In genomic region chrIII:8400478-8400877, ce11 we compare ENCODE assay signal across 3 worm cellular contexts.
TF ChIP-seq lines count a peak whose summit lies in the region.

No protein-coding gene starts in this region.

TF ChIP-seq in whole organism, L1 larva, 84 proteins besides CTCF, POLR2A, EP300 and RAD21 (continued from another document and continues in another):
- TF ChIP-seq lir-3 (tag; optimal IDR thresholded peaks at IDR 0.05; lab: Kevin White, UChicago; ENCODE audit: poor library complexity) (no peak), unc-62 (GFP tag; optimal IDR thresholded peaks at IDR 0.05; lab: Kevin White, UChicago) (no peak), pqm-1 (tag; optimal IDR thresholded peaks at IDR 0.05; lab: Kevin White, UChicago) (peak; percentile 97), alr-1 (tag; optimal IDR thresholded peaks at IDR 0.05; lab: Kevin White, UChicago; ENCODE audit: borderline replicate concordance) (no peak), nhr-19 (GFP tag; conservative IDR thresholded peaks at IDR 0.05; lab: Robert Waterston, UW) (no peak), xbp-1 (tag; optimal IDR thresholded peaks at IDR 0.05; lab: Kevin White, UChicago) (no peak), ceh-82 (tag; optimal IDR thresholded peaks at IDR 0.05; lab: Kevin White, UChicago) (no peak), fos-1 (tag; optimal IDR thresholded peaks at IDR 0.05; lab: Kevin White, UChicago) (no peak), nhr-20 (tag; optimal IDR thresholded peaks at IDR 0.05; lab: Kevin White, UChicago) (peak; percentile 26), ztf-11 (tag; optimal IDR thresholded peaks at IDR 0.05; lab: Kevin White, UChicago) (no peak), egl-27 (tag; optimal IDR thresholded peaks at IDR 0.05; lab: Kevin White, UChicago) (no peak), hlh-17 (GFP tag; optimal IDR thresholded peaks at IDR 0.05; lab: Kevin White, UChicago; ENCODE audit: borderline replicate concordance) (no peak), ceh-8 (GFP tag; optimal IDR thresholded peaks at IDR 0.05; lab: Kevin White, UChicago) (no peak), unc-86 (tag; optimal IDR thresholded peaks at IDR 0.05; lab: Kevin White, UChicago) (no peak), mab-9 (GFP tag; IDR thresholded peaks at IDR 0.05; lab: Robert Waterston, UW) (no peak), snpc-4 (tag; optimal IDR thresholded peaks at IDR 0.05; lab: Kevin White, UChicago) (no peak), grh-1 (GFP tag; IDR thresholded peaks at IDR 0.05; lab: Robert Waterston, UW) (no peak), nhr-47 (tag; optimal IDR thresholded peaks at IDR 0.05; lab: Kevin White, UChicago) (no peak), dpl-1 (GFP tag; optimal IDR thresholded peaks at IDR 0.05; lab: Kevin White, UChicago) (no peak), pag-3 (tag; optimal IDR thresholded peaks at IDR 0.05; lab: Kevin White, UChicago; ENCODE audit: borderline replicate concordance, insufficient read depth) (no peak), Y116A8C.19 (tag; optimal IDR thresholded peaks at IDR 0.05; lab: Kevin White, UChicago; ENCODE audit: borderline replicate concordance) (no peak), nhr-77 (tag; optimal IDR thresholded peaks at IDR 0.05; lab: Kevin White, UChicago) (no peak), mdl-1 (tag; optimal IDR thresholded peaks at IDR 0.05; lab: Kevin White, UChicago) (peak in 1 of 2 experiments; percentile 23), tlp-1 (tag; optimal IDR thresholded peaks at IDR 0.05; lab: Kevin White, UChicago) (peak; percentile 79), unc-130 (tag; optimal IDR thresholded peaks at IDR 0.05; lab: Kevin White, UChicago) (no peak), tbx-2 (tag; optimal IDR thresholded peaks at IDR 0.05; lab: Kevin White, UChicago) (no peak), nhr-84 (tag; optimal IDR thresholded peaks at IDR 0.05; lab: Kevin White, UChicago) (no peak), fkh-10 (GFP tag; optimal IDR thresholded peaks at IDR 0.05; lab: Kevin White, UChicago) (no peak), ceh-63 (GFP tag; optimal IDR thresholded peaks at IDR 0.05; lab: Kevin White, UChicago) (no peak), elt-2 (tag; optimal IDR thresholded peaks at IDR 0.05; lab: Kevin White, UChicago) (peak; percentile 97), C04F5.9 (tag; optimal IDR thresholded peaks at IDR 0.05; lab: Kevin White, UChicago) (no peak), nhr-237 (tag; optimal IDR thresholded peaks at IDR 0.05; lab: Kevin White, UChicago) (no peak), sox-4 (tag; optimal IDR thresholded peaks at IDR 0.05; lab: Kevin White, UChicago) (no peak), lin-14 (GFP tag; optimal IDR thresholded peaks at IDR 0.05; lab: Kevin White, UChicago) (peak; percentile 7), jun-1 (tag; optimal IDR thresholded peaks at IDR 0.05; lab: Kevin White, UChicago) (peak; percentile 44), nhr-28 (tag; optimal IDR thresholded peaks at IDR 0.05; lab: Kevin White, UChicago) (no peak), rnt-1 (tag; optimal IDR thresholded peaks at IDR 0.05; lab: Kevin White, UChicago) (no peak), sup-37 (GFP tag; optimal IDR thresholded peaks at IDR 0.05; lab: Kevin White, UChicago) (no peak), ces-1 (GFP tag; optimal IDR thresholded peaks at IDR 0.05; lab: Kevin White, UChicago) (no peak), egl-13 (tag; optimal IDR thresholded peaks at IDR 0.05; lab: Kevin White, UChicago) (no peak), swsn-7 (tag; optimal IDR thresholded peaks at IDR 0.05; lab: Kevin White, UChicago) (no peak), nhr-85 (tag; lab: Kevin White, UChicago) (no peak), zag-1 (tag; optimal IDR thresholded peaks at IDR 0.05; lab: Kevin White, UChicago) (no peak), unc-98 (GFP tag; IDR thresholded peaks at IDR 0.05; lab: Robert Waterston, UW) (no peak), nhr-71 (tag; optimal IDR thresholded peaks at IDR 0.05; lab: Kevin White, UChicago) (peak; percentile 11)

TF ChIP-seq in whole organism, L3 larva, 47 proteins besides CTCF, POLR2A, EP300 and RAD21 (continued from another document):
- TF ChIP-seq lin-15B (tag; optimal IDR thresholded peaks at IDR 0.05; lab: Kevin White, UChicago) (no peak), nhr-43 (tag; optimal IDR thresholded peaks at IDR 0.05; lab: Kevin White, UChicago; ENCODE audit: poor library complexity, severe bottlenecking) (no peak), pqm-1 (tag; optimal IDR thresholded peaks at IDR 0.05; lab: Kevin White, UChicago) (peak; percentile 94)

TF ChIP-seq in whole organism, L4 larva, 104 proteins besides CTCF, POLR2A, EP300 and RAD21 (continued from another document):
- no peak for TF ChIP-seq sdz-12 (GFP tag; optimal IDR thresholded peaks at IDR 0.05; lab: Kevin White, UChicago)
- no peak for TF ChIP-seq mxl-2 (GFP tag; conservative IDR thresholded peaks at IDR 0.05; lab: Robert Waterston, UW)
- no peak for TF ChIP-seq zag-1 (tag; optimal IDR thresholded peaks at IDR 0.05; lab: Kevin White, UChicago)
- no peak for TF ChIP-seq lin-15B (tag; optimal IDR thresholded peaks at IDR 0.05; lab: Kevin White, UChicago)
- no peak for TF ChIP-seq ctbp-1 (GFP tag; IDR thresholded peaks at IDR 0.05; lab: Robert Waterston, UW)
- TF ChIP-seq unc-39 (tag; optimal IDR thresholded peaks at IDR 0.05; lab: Kevin White, UChicago), result no peak
- TF ChIP-seq ZK337.2 (GFP tag; IDR thresholded peaks at IDR 0.05; lab: Robert Waterston, UW), result no peak
- TF ChIP-seq F44E2.7 (GFP tag; IDR thresholded peaks at IDR 0.05; lab: Robert Waterston, UW), result no peak
- TF ChIP-seq F49E8.2 (tag; optimal IDR thresholded peaks at IDR 0.05; lab: Kevin White, UChicago; ENCODE audit: borderline replicate concordance), result no peak
- no peak for TF ChIP-seq spr-1 (tag; optimal IDR thresholded peaks at IDR 0.05; lab: Kevin White, UChicago)
- TF ChIP-seq nhr-76 (tag; optimal IDR thresholded peaks at IDR 0.05; lab: Kevin White, UChicago), result no peak
- peak; percentile 62 for TF ChIP-seq mxl-3 (GFP tag; optimal IDR thresholded peaks at IDR 0.05; lab: Kevin White, UChicago)
- no peak for TF ChIP-seq hmg-1.1 (GFP tag; IDR thresholded peaks at IDR 0.05; lab: Robert Waterston, UW)
- no peak; the same call in 1 of the 2 replicates for TF ChIP-seq tra-1 (GFP tag; IDR thresholded peaks at IDR 0.05; lab: Robert Waterston, UW)
- peak in 1 of 2 experiments; percentile 8 for TF ChIP-seq lsy-2 (tag; optimal IDR thresholded peaks at IDR 0.05; lab: Kevin White, UChicago)
- no peak for TF ChIP-seq ceh-82 (tag; optimal IDR thresholded peaks at IDR 0.05; lab: Kevin White, UChicago)
- no peak for TF ChIP-seq ceh-32 (tag; optimal IDR thresholded peaks at IDR 0.05; lab: Kevin White, UChicago; ENCODE audit: poor library complexity)
- no peak for TF ChIP-seq ceh-44 (GFP tag; IDR thresholded peaks at IDR 0.05; lab: Robert Waterston, UW)
- no peak for TF ChIP-seq daf-16 (GFP tag; optimal IDR thresholded peaks at IDR 0.05; lab: Kevin White, UChicago)
- no peak for TF ChIP-seq daf-16 (tag; optimal IDR thresholded peaks at IDR 0.05; lab: Kevin White, UChicago)
- TF ChIP-seq lin-13 (GFP tag; optimal IDR thresholded peaks at IDR 0.05; lab: Kevin White, UChicago), result no peak
- no peak for TF ChIP-seq attf-4 (tag; optimal IDR thresholded peaks at IDR 0.05; lab: Kevin White, UChicago)
- TF ChIP-seq nhr-41 (GFP tag; IDR thresholded peaks at IDR 0.05; lab: Robert Waterston, UW), result no peak
- no peak for TF ChIP-seq egl-43 (GFP tag; IDR thresholded peaks at IDR 0.05; lab: Robert Waterston, UW)
- no peak for TF ChIP-seq Y105C5A.15 (GFP tag; IDR thresholded peaks at IDR 0.05; lab: Robert Waterston, UW)
- TF ChIP-seq mdl-1 (tag; optimal IDR thresholded peaks at IDR 0.05; lab: Kevin White, UChicago), result peak in 1 of 2 experiments; percentile 49
- no peak for TF ChIP-seq madf-9 (GFP tag; conservative IDR thresholded peaks at IDR 0.05; lab: Robert Waterston, UW)
- no peak for TF ChIP-seq Y5F2A.4 (GFP tag; optimal IDR thresholded peaks at IDR 0.05; lab: Kevin White, UChicago)
- TF ChIP-seq nhr-237 (tag; optimal IDR thresholded peaks at IDR 0.05; lab: Kevin White, UChicago), result no peak
- no peak for TF ChIP-seq lin-38 (GFP tag; IDR thresholded peaks at IDR 0.05; lab: Robert Waterston, UW)
- peak; percentile 39 for TF ChIP-seq nhr-77 (tag; optimal IDR thresholded peaks at IDR 0.05; lab: Kevin White, UChicago)
- no peak for TF ChIP-seq aha-1 (tag; lab: Kevin White, UChicago)
- no peak for TF ChIP-seq fos-1 (tag; optimal IDR thresholded peaks at IDR 0.05; lab: Kevin White, UChicago)
- TF ChIP-seq ceh-28 (tag; optimal IDR thresholded peaks at IDR 0.05; lab: Kevin White, UChicago), result no peak
- no peak for TF ChIP-seq T26A8.4 (GFP tag; IDR thresholded peaks at IDR 0.05; lab: Robert Waterston, UW)
- TF ChIP-seq daf-12 (tag; optimal IDR thresholded peaks at IDR 0.05; lab: Kevin White, UChicago), result no peak
- no peak for TF ChIP-seq ceh-20 (GFP tag; IDR thresholded peaks at IDR 0.05; lab: Robert Waterston, UW)
- no peak for TF ChIP-seq mdt-29 (GFP tag; IDR thresholded peaks at IDR 0.05; lab: Robert Waterston, UW)
- no peak for TF ChIP-seq lim-7 (GFP tag; IDR thresholded peaks at IDR 0.05; lab: Robert Waterston, UW)
- no peak for TF ChIP-seq snpc-1.2 (GFP tag; IDR thresholded peaks at IDR 0.05; lab: Robert Waterston, UW)
- TF ChIP-seq F37D6.2 (tag; optimal IDR thresholded peaks at IDR 0.05; lab: Kevin White, UChicago), result no peak
- no peak for TF ChIP-seq cey-2 (tag; optimal IDR thresholded peaks at IDR 0.05; lab: Kevin White, UChicago; ENCODE audit: borderline replicate concordance, insufficient read depth)
- peak; percentile 100 for TF ChIP-seq pqm-1 (tag; optimal IDR thresholded peaks at IDR 0.05; lab: Kevin White, UChicago)
- no peak for TF ChIP-seq skn-1 (tag; optimal IDR thresholded peaks at IDR 0.05; lab: Kevin White, UChicago)
- no peak for TF ChIP-seq snpc-4 (tag; optimal IDR thresholded peaks at IDR 0.05; lab: Kevin White, UChicago)
- peak; percentile 97 for TF ChIP-seq dmd-6 (GFP tag; IDR thresholded peaks at IDR 0.05; lab: Robert Waterston, UW)
- TF ChIP-seq lin-39 (tag; optimal IDR thresholded peaks at IDR 0.05; lab: Kevin White, UChicago), result no peak
- TF ChIP-seq aly-2 (tag; optimal IDR thresholded peaks at IDR 0.05; lab: Kevin White, UChicago), result no peak
- TF ChIP-seq D1046.2 (GFP tag; IDR thresholded peaks at IDR 0.05; lab: Robert Waterston, UW), result no peak
- TF ChIP-seq saeg-2 (GFP tag; IDR thresholded peaks at IDR 0.05; lab: Robert Waterston, UW), result no peak
- TF ChIP-seq ZK546.5 (tag; optimal IDR thresholded peaks at IDR 0.05; lab: Kevin White, UChicago), result no peak
- TF ChIP-seq dve-1 (tag; optimal IDR thresholded peaks at IDR 0.05; lab: Kevin White, UChicago; ENCODE audit: insufficient read depth), result peak; percentile 80
- TF ChIP-seq ceh-62 (tag; optimal IDR thresholded peaks at IDR 0.05; lab: Kevin White, UChicago), result no peak
- TF ChIP-seq zfp-3 (GFP tag; conservative IDR thresholded peaks at IDR 0.05; lab: Robert Waterston, UW), result no peak
- peak; percentile 82 for TF ChIP-seq ztf-7 (tag; optimal IDR thresholded peaks at IDR 0.05; lab: Kevin White, UChicago)
- no peak for TF ChIP-seq spr-3 (GFP tag; optimal IDR thresholded peaks at IDR 0.05; lab: Kevin White, UChicago)
- peak; percentile 87 for TF ChIP-seq php-3 (GFP tag; IDR thresholded peaks at IDR 0.05; lab: Robert Waterston, UW)
- TF ChIP-seq lin-29 (GFP tag; IDR thresholded peaks at IDR 0.05; lab: Robert Waterston, UW), result no peak
- no peak for TF ChIP-seq Y75B8A.6 (GFP tag; IDR thresholded peaks at IDR 0.05; lab: Robert Waterston, UW)
- no peak for TF ChIP-seq lir-3 (tag; optimal IDR thresholded peaks at IDR 0.05; lab: Kevin White, UChicago)
- TF ChIP-seq hif-1 (tag; optimal IDR thresholded peaks at IDR 0.05; lab: Kevin White, UChicago), result no peak
- no peak for TF ChIP-seq Y48G9A.11 (GFP tag; IDR thresholded peaks at IDR 0.05; lab: Robert Waterston, UW)
- no peak for TF ChIP-seq dmd-8 (GFP tag; IDR thresholded peaks at IDR 0.05; lab: Robert Waterston, UW)
- TF ChIP-seq tag-97 (GFP tag; IDR thresholded peaks at IDR 0.05; lab: Robert Waterston, UW), result no peak
- no peak for TF ChIP-seq zip-11 (GFP tag; IDR thresholded peaks at IDR 0.05; lab: Robert Waterston, UW)
- TF ChIP-seq nhr-28 (tag; optimal IDR thresholded peaks at IDR 0.05; lab: Kevin White, UChicago), result peak; percentile 73
- TF ChIP-seq gei-8 (GFP tag; optimal IDR thresholded peaks at IDR 0.05; lab: Kevin White, UChicago), result peak; percentile 44
- TF ChIP-seq set-16 (GFP tag; IDR thresholded peaks at IDR 0.05; lab: Robert Waterston, UW), result no peak
- peak; percentile 7 for TF ChIP-seq hlh-30 (tag; optimal IDR thresholded peaks at IDR 0.05; lab: Kevin White, UChicago; ENCODE audit: insufficient read depth)
- TF ChIP-seq ces-1 (GFP tag; optimal IDR thresholded peaks at IDR 0.05; lab: Kevin White, UChicago), result no peak
- peak; percentile 28 for TF ChIP-seq nhr-48 (tag; optimal IDR thresholded peaks at IDR 0.05; lab: Kevin White, UChicago)
- no peak for TF ChIP-seq egl-27 (tag; optimal IDR thresholded peaks at IDR 0.05; lab: Kevin White, UChicago)
- no peak for TF ChIP-seq nhr-6 (tag; optimal IDR thresholded peaks at IDR 0.05; lab: Kevin White, UChicago)
- TF ChIP-seq zfp-2 (tag; optimal IDR thresholded peaks at IDR 0.05; lab: Kevin White, UChicago), result no peak
- no peak for TF ChIP-seq nhr-25 (tag; optimal IDR thresholded peaks at IDR 0.05; lab: Kevin White, UChicago; ENCODE audit: borderline replicate concordance, insufficient read depth)
- TF ChIP-seq arid-1 (GFP tag; conservative IDR thresholded peaks at IDR 0.05; lab: Robert Waterston, UW), result no peak
- peak; percentile 15 for TF ChIP-seq mes-2 (tag; optimal IDR thresholded peaks at IDR 0.05; lab: Kevin White, UChicago; ENCODE audit: poor library complexity, severe bottlenecking)
- TF ChIP-seq pha-4 (GFP tag; IDR thresholded peaks at IDR 0.05; lab: Robert Waterston, UW), result no peak
- TF ChIP-seq pha-4 (tag; optimal IDR thresholded peaks at IDR 0.05; lab: Kevin White, UChicago), result no peak
- TF ChIP-seq nhr-102 (tag; optimal IDR thresholded peaks at IDR 0.05; lab: Kevin White, UChicago), result no peak
